Worm (Caenorhabditis elegans) whole organism, L4/young adult: ENCODE data around the gene fmo-3.

ENCODE experiments used
- W03F9.2 ChIP-seq: fragments of 150-350 bp; optimal IDR thresholded peaks from 2 replicates; lab custom pipeline; 2014; ENCODE audit warnings: missing biosample characterization, missing genetic modification characterization
- him-1 ChIP-seq: sonication (generic microtip); optimal IDR thresholded peaks from 2 replicates; lab custom pipeline; 2016; ENCODE audit warnings: missing genotype, missing genetic modification reagents, missing genetic modification characterization, missing compliant biosample characterization

DNA sequence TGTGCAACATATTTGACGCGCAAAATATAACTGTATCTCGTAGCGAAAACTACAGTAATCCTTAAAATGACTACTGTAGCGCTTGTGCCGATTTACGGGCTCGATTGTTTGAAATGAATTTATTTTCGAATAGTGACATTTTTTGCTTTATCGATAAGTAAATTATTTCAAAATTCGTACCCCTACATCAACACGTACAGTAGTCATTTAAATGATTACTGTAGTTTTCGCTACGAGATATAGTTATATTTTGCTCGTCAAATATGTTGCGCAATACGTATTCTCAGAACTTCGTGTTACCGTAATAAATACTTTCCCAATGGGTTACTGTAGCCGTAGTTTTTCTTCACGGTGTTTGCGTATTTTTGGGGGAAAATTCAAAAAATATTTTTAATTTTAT, 41.6 kb upstream of the fmo-3 start:
- no peak for TF ChIP-seq him-1 (tag; lab: Kevin White, UChicago)
- no peak for TF ChIP-seq W03F9.2
